Fruit fly (Drosophila melanogaster) whole organism, embryonic: ENCODE measurements around the gene ATPsynO.

Experiments
- Atf3 ChIP-seq: fragments of 200-800 bp; sonication (Bioruptor generic); optimal IDR thresholded peaks from 3 replicates; lab custom pipeline; 2016; ENCODE audit warnings: missing biosample characterization, missing genetic modification characterization
- CG10462 ChIP-seq: fragments of 200-800 bp; sonication (Bioruptor generic); optimal IDR thresholded peaks from 2 replicates; lab custom pipeline; 2016; ENCODE audit warnings: missing biosample characterization, missing genetic modification characterization
- CG11723 ChIP-seq: fragments of 200-800 bp; sonication (Bioruptor generic); optimal IDR thresholded peaks from 2 replicates; lab custom pipeline; 2017; ENCODE audit warnings: missing biosample characterization, mild to moderate bottlenecking, missing genetic modification characterization
- CG12299 ChIP-seq: fragments of 200-800 bp; sonication (Bioruptor generic); optimal IDR thresholded peaks from 2 replicates; lab custom pipeline; 2018; ENCODE audit warnings: missing biosample characterization, mild to moderate bottlenecking, missing genetic modification characterization
- CG13894 ChIP-seq: fragments of 200-800 bp; sonication (Bioruptor generic); optimal IDR thresholded peaks from 3 replicates; lab custom pipeline; 2018; ENCODE audit warnings: missing biosample characterization, mild to moderate bottlenecking, missing genetic modification characterization, moderate library complexity
- CG15514 ChIP-seq: fragments of 200-800 bp; sonication (Bioruptor generic); optimal IDR thresholded peaks from 3 replicates; lab custom pipeline; 2017; ENCODE audit warnings: missing biosample characterization, missing genetic modification characterization, mild to moderate bottlenecking, moderate library complexity, missing genetic modification reagents
- CG17328 ChIP-seq: fragments of 200-800 bp; sonication (Bioruptor generic); IDR thresholded peaks from 2 replicates; pipeline ENCODE4 v1.3.6; 2022; ENCODE audit warnings: missing biosample characterization, missing genetic modification characterization
- CG17912 ChIP-seq: fragments of 200-800 bp; sonication (Bioruptor generic); optimal IDR thresholded peaks from 2 replicates; lab custom pipeline; 2018; ENCODE audit warnings: missing biosample characterization, mild to moderate bottlenecking, missing genetic modification characterization
- CG1792 ChIP-seq: fragments of 200-800 bp; sonication (Bioruptor generic); optimal IDR thresholded peaks from 2 replicates; lab custom pipeline; 2016; ENCODE audit warnings: missing biosample characterization, missing genetic modification characterization
- CG18476 ChIP-seq: fragments of 200-800 bp; sonication (Bioruptor generic); optimal IDR thresholded peaks from 2 replicates; lab custom pipeline; 2016; ENCODE audit warnings: missing biosample characterization, mild to moderate bottlenecking, missing genetic modification characterization
- CG2116 ChIP-seq: fragments of 200-800 bp; sonication (Bioruptor generic); optimal IDR thresholded peaks from 3 replicates; lab custom pipeline; 2018; ENCODE audit warnings: missing biosample characterization, mild to moderate bottlenecking, missing genetic modification characterization
- CG2712 ChIP-seq: fragments of 200-800 bp; optimal IDR thresholded peaks from 3 replicates; lab custom pipeline; 2019; ENCODE audit warnings: missing biosample characterization, mild to moderate bottlenecking, missing genetic modification characterization, moderate library complexity
- CG30431 ChIP-seq: fragments of 200-800 bp; sonication (Bioruptor generic); optimal IDR thresholded peaks from 2 replicates; lab custom pipeline; 2017; ENCODE audit warnings: missing biosample characterization, missing genetic modification characterization
- CG32772 ChIP-seq: fragments of 200-800 bp; sonication (Bioruptor generic); IDR thresholded peaks from 2 replicates; pipeline ENCODE4 v1.3.6; 2022; ENCODE audit warnings: missing biosample characterization, missing genetic modification characterization
- CG34422 ChIP-seq: fragments of 200-800 bp; sonication (Bioruptor generic); IDR thresholded peaks from 3 replicates; pipeline ENCODE4 v1.3.6; 2022; ENCODE audit warnings: missing biosample characterization, missing genetic modification characterization
- CG4404 ChIP-seq: fragments of 200-800 bp; sonication (Bioruptor generic); IDR thresholded peaks from 2 replicates; pipeline ENCODE4 v1.3.6; 2022; ENCODE audit warnings: missing biosample characterization, missing genetic modification characterization
- CG6254 ChIP-seq: fragments of 200-800 bp; sonication (Bioruptor generic); optimal IDR thresholded peaks from 3 replicates; lab custom pipeline; 2017; ENCODE audit warnings: mild to moderate bottlenecking, missing biosample characterization, missing genetic modification reagents, missing genetic modification characterization
- CG7271 ChIP-seq: fragments of 200-800 bp; sonication (Bioruptor generic); optimal IDR thresholded peaks from 2 replicates; lab custom pipeline; 2018; ENCODE audit warnings: missing biosample characterization, mild to moderate bottlenecking, missing genetic modification characterization, moderate library complexity
- CG7745 ChIP-seq: fragments of 200-800 bp; sonication (Bioruptor generic); optimal IDR thresholded peaks from 2 replicates; lab custom pipeline; 2018; ENCODE audit warnings: missing biosample characterization, mild to moderate bottlenecking, missing genetic modification characterization, moderate library complexity
- CG7786 ChIP-seq: fragments of 200-800 bp; sonication (Bioruptor generic); optimal IDR thresholded peaks from 2 replicates; lab custom pipeline; 2016; ENCODE audit warnings: missing biosample characterization, missing genetic modification characterization
- CG9797 ChIP-seq: fragments of 200-800 bp; sonication (Bioruptor generic); optimal IDR thresholded peaks from 3 replicates; lab custom pipeline; 2018; ENCODE audit warnings: missing biosample characterization, mild to moderate bottlenecking, missing genetic modification characterization
- Dek ChIP-seq: fragments of 200-800 bp; sonication (Bioruptor generic); optimal IDR thresholded peaks from 3 replicates; lab custom pipeline; 2019; ENCODE audit warnings: missing biosample characterization, mild to moderate bottlenecking, missing genetic modification characterization, moderate library complexity
- Ets97D ChIP-seq: fragments of 200-800 bp; sonication (Bioruptor generic); optimal IDR thresholded peaks from 3 replicates; lab custom pipeline; 2016; ENCODE audit warnings: missing biosample characterization, missing genetic modification characterization
- HLH4C ChIP-seq: fragments of 200-800 bp; sonication (Bioruptor generic); IDR thresholded peaks from 3 replicates; pipeline ENCODE4 v1.3.6; 2022; ENCODE audit warnings: missing biosample characterization, missing genetic modification characterization; ENCODE audit not compliant: partially characterized antibody
- Kr ChIP-seq: fragments of 200-800 bp; sonication (Bioruptor generic); optimal IDR thresholded peaks from 2 replicates; lab custom pipeline; 2017; ENCODE audit warnings: missing biosample characterization, mild to moderate bottlenecking, missing genetic modification characterization
- Mrtf ChIP-seq: fragments of 200-800 bp; sonication (Bioruptor generic); IDR thresholded peaks from 3 replicates; pipeline ENCODE4 v1.3.6; 2022; ENCODE audit warnings: missing biosample characterization, missing genetic modification characterization
- Myb ChIP-seq: fragments of 200-800 bp; sonication (Bioruptor generic); optimal IDR thresholded peaks from 2 replicates; lab custom pipeline; 2016; ENCODE audit warnings: missing biosample characterization, missing genetic modification characterization
- NC2α ChIP-seq: fragments of 200-800 bp; sonication (Bioruptor generic); optimal IDR thresholded peaks from 2 replicates; lab custom pipeline; 2016; ENCODE audit warnings: missing biosample characterization, missing genetic modification characterization
- Poxn ChIP-seq: fragments of 200-800 bp; sonication (Bioruptor generic); IDR thresholded peaks from 2 replicates; pipeline ENCODE4 v1.3.6; 2022; ENCODE audit warnings: missing biosample characterization, missing genetic modification characterization
- Ravus ChIP-seq: fragments of 200-800 bp; sonication (Bioruptor generic); IDR thresholded peaks from 2 replicates; pipeline ENCODE4 v1.3.6; 2022; ENCODE audit warnings: missing biosample characterization, missing genetic modification characterization
- Usf ChIP-seq: fragments of 200-800 bp; sonication (Bioruptor generic); optimal IDR thresholded peaks from 2 replicates; lab custom pipeline; 2017; ENCODE audit warnings: missing genotype, missing biosample characterization, missing genetic modification characterization
- ara ChIP-seq: fragments of 200-800 bp; sonication (Bioruptor generic); IDR thresholded peaks from 2 replicates; pipeline ENCODE4 v1.3.6; 2022; ENCODE audit warnings: missing biosample characterization, missing genetic modification characterization
- ase ChIP-seq: fragments of 200-800 bp; sonication (Bioruptor generic); IDR thresholded peaks from 3 replicates; pipeline ENCODE4 v1.3.6; 2022; ENCODE audit warnings: missing biosample characterization, missing genetic modification characterization
- bcd ChIP-seq: fragments of 200-800 bp; sonication (Bioruptor generic); optimal IDR thresholded peaks from 2 replicates; lab custom pipeline; 2017; ENCODE audit warnings: missing biosample characterization, mild to moderate bottlenecking, missing genetic modification characterization
- bigmax ChIP-seq: fragments of 200-800 bp; sonication (Bioruptor generic); optimal IDR thresholded peaks from 2 replicates; lab custom pipeline; 2018; ENCODE audit warnings: missing biosample characterization, mild to moderate bottlenecking, missing genetic modification characterization
- bowl ChIP-seq: fragments of 200-800 bp; sonication (Bioruptor generic); IDR thresholded peaks from 2 replicates; pipeline ENCODE4 v1.3.6; 2022; ENCODE audit warnings: missing biosample characterization, missing genetic modification characterization
- cas ChIP-seq: fragments of 200-800 bp; sonication (Bioruptor generic); IDR thresholded peaks from 2 replicates; pipeline ENCODE4 v1.3.6; 2022; ENCODE audit warnings: missing biosample characterization, missing genetic modification characterization
- croc ChIP-seq: fragments of 200-800 bp; sonication (Bioruptor generic); conservative IDR thresholded peaks from 3 replicates; pipeline ENCODE4 v1.3.6; 2022; ENCODE audit warnings: missing biosample characterization, missing genetic modification characterization
- danr ChIP-seq: fragments of 200-800 bp; sonication (Bioruptor generic); IDR thresholded peaks from 2 replicates; pipeline ENCODE4 v1.3.6; 2022; ENCODE audit warnings: missing biosample characterization, missing genetic modification characterization
- fd3F ChIP-seq: fragments of 200-800 bp; sonication (Bioruptor generic); optimal IDR thresholded peaks from 2 replicates; lab custom pipeline; 2018; ENCODE audit warnings: missing biosample characterization, mild to moderate bottlenecking, missing genetic modification characterization, moderate library complexity
- gsb ChIP-seq: fragments of 200-800 bp; sonication (Bioruptor generic); IDR thresholded peaks from 2 replicates; pipeline ENCODE4 v1.3.6; 2022; ENCODE audit warnings: missing biosample characterization, missing genetic modification characterization
- gsb-n ChIP-seq: fragments of 200-800 bp; sonication (Bioruptor generic); optimal IDR thresholded peaks from 3 replicates; lab custom pipeline; 2018; ENCODE audit warnings: missing biosample characterization, mild to moderate bottlenecking, missing genetic modification characterization
- gt ChIP-seq: fragments of 200-800 bp; sonication (Bioruptor generic); IDR thresholded peaks from 2 replicates; pipeline ENCODE4 v1.3.6; 2022; ENCODE audit warnings: missing biosample characterization, missing genetic modification characterization
- kah ChIP-seq: fragments of 200-800 bp; sonication (Bioruptor generic); optimal IDR thresholded peaks from 2 replicates; lab custom pipeline; 2018; ENCODE audit warnings: missing biosample characterization, mild to moderate bottlenecking, missing genetic modification characterization
- lbe ChIP-seq: fragments of 200-800 bp; sonication (Bioruptor generic); optimal IDR thresholded peaks from 2 replicates; lab custom pipeline; 2016; ENCODE audit warnings: missing biosample characterization, mild to moderate bottlenecking, missing genetic modification characterization
- nerfin-1 ChIP-seq: fragments of 200-800 bp; sonication (Bioruptor generic); optimal IDR thresholded peaks from 3 replicates; lab custom pipeline; 2019; ENCODE audit warnings: missing biosample characterization, mild to moderate bottlenecking, missing genetic modification characterization, moderate library complexity
- odd ChIP-seq: fragments of 200-800 bp; sonication (Bioruptor generic); optimal IDR thresholded peaks from 2 replicates; lab custom pipeline; 2017; ENCODE audit warnings: missing biosample characterization, mild to moderate bottlenecking, missing genetic modification characterization
- so ChIP-seq: fragments of 200-800 bp; sonication (Bioruptor generic); IDR thresholded peaks from 3 replicates; pipeline ENCODE4 v1.3.6; 2022; ENCODE audit warnings: missing biosample characterization, missing genetic modification characterization
- sug ChIP-seq: fragments of 200-800 bp; optimal IDR thresholded peaks from 2 replicates; lab custom pipeline; 2019; ENCODE audit warnings: missing biosample characterization, mild to moderate bottlenecking, missing genetic modification characterization, moderate library complexity
- unc-4 ChIP-seq: fragments of 200-800 bp; sonication (Bioruptor generic); IDR thresholded peaks from 2 replicates; pipeline ENCODE4 v1.3.6; 2022; ENCODE audit warnings: missing biosample characterization, missing genetic modification characterization; ENCODE audit not compliant: partially characterized antibody
- wor ChIP-seq: fragments of 200-800 bp; sonication (Bioruptor generic); IDR thresholded peaks from 2 replicates; pipeline ENCODE4 v1.3.6; 2022; ENCODE audit warnings: missing biosample characterization, missing genetic modification characterization
- zfh2 ChIP-seq: fragments of 200-800 bp; sonication (Bioruptor generic); optimal IDR thresholded peaks from 2 replicates; lab custom pipeline; 2016; ENCODE audit warnings: missing biosample characterization, missing genetic modification characterization

ATPsynO gene

DNA sequence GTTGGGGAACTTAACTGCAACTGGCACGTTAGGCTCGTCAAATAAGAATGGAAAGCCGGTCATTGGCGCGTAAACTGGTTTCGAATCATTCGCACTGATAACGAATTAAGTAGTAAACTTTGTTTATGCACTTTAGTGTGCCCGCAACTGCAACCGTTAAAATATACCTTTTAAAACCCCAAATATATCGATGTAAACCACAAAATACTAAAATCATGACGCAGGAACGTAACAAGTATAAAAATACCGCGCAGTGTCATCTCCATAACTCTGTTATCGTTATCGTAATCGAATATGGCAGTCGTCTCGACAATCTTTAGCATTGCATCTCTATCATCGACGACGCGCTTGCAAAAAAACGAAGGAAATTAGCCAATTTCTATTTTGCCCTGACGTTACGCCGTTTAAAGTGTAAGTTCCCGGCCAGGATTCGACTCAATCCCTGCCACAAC is 40.1 kb upstream of the ATPsynO start, which contains the start of the genes CG31344 and Caf1-55 (continued):
- no peak for TF ChIP-seq CG17912 (GFP tag; lab: Kevin White, UChicago)
- no peak for TF ChIP-seq CG10462 (GFP tag; lab: Kevin White, UChicago)
- TF ChIP-seq wor (GFP tag; lab: Robert Waterston, UW) = no peak
- no peak for TF ChIP-seq CG7745 (tag; lab: Kevin White, UChicago)
- no peak for TF ChIP-seq cas (GFP tag; lab: Robert Waterston, UW)
- TF ChIP-seq CG6254 (GFP tag; lab: Kevin White, UChicago) = no peak
- peak; percentile 56 for TF ChIP-seq sug (tag; lab: Kevin White, UChicago)
- TF ChIP-seq CG7271 (tag; lab: Kevin White, UChicago) = no peak
- peak; percentile 17 for TF ChIP-seq CG7786 (GFP tag; lab: Kevin White, UChicago)
- TF ChIP-seq gsb-n (tag; lab: Kevin White, UChicago) = peak; percentile 21
- TF ChIP-seq bowl = no peak
- TF ChIP-seq CG17328 (GFP tag; lab: Robert Waterston, UW) = no peak
- TF ChIP-seq Ravus (GFP tag; lab: Robert Waterston, UW) = no peak
- TF ChIP-seq zfh2 (GFP tag; lab: Kevin White, UChicago) = peak; percentile 35
- TF ChIP-seq CG2712 (tag; lab: Kevin White, UChicago) = peak; percentile 42
- TF ChIP-seq so (GFP tag; lab: Robert Waterston, UW) = no peak
- no peak for TF ChIP-seq CG11723 (GFP tag; lab: Kevin White, UChicago)
- TF ChIP-seq NC2α (GFP tag; lab: Kevin White, UChicago) = no peak
- no peak for TF ChIP-seq Usf (GFP tag; lab: Kevin White, UChicago)
- no peak for TF ChIP-seq odd (GFP tag; lab: Kevin White, UChicago)
- peak; percentile 84 for TF ChIP-seq Myb (GFP tag; lab: Kevin White, UChicago)
- no peak for TF ChIP-seq CG30431 (GFP tag; lab: Kevin White, UChicago)
- TF ChIP-seq Ets97D (GFP tag; lab: Kevin White, UChicago) = peak; percentile 66
- TF ChIP-seq CG4404 (GFP tag; lab: Robert Waterston, UW) = no peak
- TF ChIP-seq lbe (GFP tag; lab: Kevin White, UChicago) = peak; percentile 55
- TF ChIP-seq HLH4C (GFP tag; lab: Robert Waterston, UW) = peak; percentile 89
- TF ChIP-seq Kr (GFP tag; lab: Kevin White, UChicago) = no peak
- TF ChIP-seq Poxn (GFP tag; lab: Robert Waterston, UW) = no peak
- no peak for TF ChIP-seq ara (GFP tag; lab: Robert Waterston, UW)
- TF ChIP-seq Dek (tag; lab: Kevin White, UChicago) = no peak
- TF ChIP-seq gt (GFP tag; lab: Robert Waterston, UW) = no peak
- peak; percentile 85 for TF ChIP-seq CG2116
- no peak for TF ChIP-seq bigmax (GFP tag; lab: Kevin White, UChicago)
- TF ChIP-seq danr (GFP tag; lab: Robert Waterston, UW) = no peak
- TF ChIP-seq gsb (GFP tag; lab: Robert Waterston, UW) = no peak
- no peak for TF ChIP-seq CG1792
- no peak for TF ChIP-seq bcd (GFP tag; lab: Kevin White, UChicago)
- no peak for TF ChIP-seq CG32772
- peak; percentile 68 for TF ChIP-seq CG15514
- peak; percentile 91 for TF ChIP-seq CG9797
- TF ChIP-seq nerfin-1 (tag; lab: Kevin White, UChicago) = no peak
- TF ChIP-seq croc (GFP tag; lab: Robert Waterston, UW) = no peak
- TF ChIP-seq CG18476 = no peak
- TF ChIP-seq kah (GFP tag; lab: Kevin White, UChicago) = no peak
- TF ChIP-seq CG34422 = no peak
- no peak for TF ChIP-seq fd3F
- no peak for TF ChIP-seq Mrtf
- no peak for TF ChIP-seq ase (GFP tag; lab: Robert Waterston, UW)
- peak; percentile 2 for TF ChIP-seq CG12299
- TF ChIP-seq CG13894 (tag; lab: Kevin White, UChicago) = no peak
- no peak for TF ChIP-seq Atf3
- TF ChIP-seq unc-4 (GFP tag; lab: Robert Waterston, UW) = peak; percentile 84
